Fruit fly (Drosophila melanogaster): ENCODE measurements around the gene CG15020.

Gene CG15020

DNA sequence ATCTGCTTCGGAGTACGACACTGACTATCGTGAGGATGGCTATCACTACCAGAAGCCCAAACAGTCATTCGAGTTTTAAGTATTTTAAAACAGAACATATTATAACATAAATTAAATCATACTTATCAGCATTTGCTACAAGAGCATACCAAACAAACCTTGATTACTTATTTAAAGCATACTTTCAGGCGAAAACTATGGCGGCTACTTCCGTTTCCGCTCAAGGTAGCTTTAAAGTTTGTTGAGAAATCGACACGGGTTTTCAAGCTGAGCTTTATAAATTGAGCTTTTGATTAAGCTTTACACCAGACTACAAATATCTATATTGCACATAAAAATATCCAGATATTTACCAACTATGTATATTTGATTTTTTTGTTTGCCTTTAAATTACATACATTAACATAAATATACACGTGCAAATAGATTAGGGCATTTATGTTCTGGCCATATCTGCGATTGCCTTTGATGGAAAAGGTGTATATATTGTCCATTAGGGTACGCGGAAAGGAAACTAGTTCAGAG, 53.5 kb downstream of the CG15020 start (continued):
- TF ChIP-seq scrt (GFP tag; optimal IDR thresholded peaks at IDR 0.05): peak; percentile 91
- TF ChIP-seq CG18011 (GFP tag; optimal IDR thresholded peaks at IDR 0.05): peak; percentile 83
- TF ChIP-seq CG9609 (GFP tag; optimal IDR thresholded peaks at IDR 0.05): peak; percentile 29
- no peak for TF ChIP-seq Gsc (GFP tag; IDR thresholded peaks at IDR 0.05)
- TF ChIP-seq jing (GFP tag; optimal IDR thresholded peaks at IDR 0.05): peak; percentile 36
- peak; percentile 14 for TF ChIP-seq HLH54F (GFP tag; optimal IDR thresholded peaks at IDR 0.05)
- TF ChIP-seq Antp (GFP tag; optimal IDR thresholded peaks at IDR 0.05): no peak
- 0 out of 3 replicates have a peak, but pooled peaks have one; percentile 6 for TF ChIP-seq row (GFP tag; IDR thresholded peaks at IDR 0.05)
- TF ChIP-seq disco-r (GFP tag; optimal IDR thresholded peaks at IDR 0.05): peak; percentile 72
- peak; percentile 27; the same call in 1 of the 3 replicates for TF ChIP-seq ken (GFP tag; IDR thresholded peaks at IDR 0.05)
- TF ChIP-seq chm (GFP tag; IDR thresholded peaks at IDR 0.05): peak; percentile 89; the same call in 1 of the 2 replicates
- peak; percentile 77 for TF ChIP-seq CG18764 (GFP tag; optimal IDR thresholded peaks at IDR 0.05)
- TF ChIP-seq CG4404 (GFP tag; IDR thresholded peaks at IDR 0.05): no peak
- no peak for TF ChIP-seq CG18262 (tag; optimal IDR thresholded peaks at IDR 0.05)
- peak; percentile 98 for TF ChIP-seq ci (GFP tag; IDR thresholded peaks at IDR 0.05)
- no peak for TF ChIP-seq fu2 (GFP tag; optimal IDR thresholded peaks at IDR 0.05)
- TF ChIP-seq CkIIα-i1 (GFP tag; IDR thresholded peaks at IDR 0.05): no peak
- peak; percentile 45 for TF ChIP-seq en (GFP tag; optimal IDR thresholded peaks at IDR 0.05)
- TF ChIP-seq CG2120 (GFP tag; optimal IDR thresholded peaks at IDR 0.05): peak; percentile 16
- TF ChIP-seq Hr3 (GFP tag; optimal IDR thresholded peaks at IDR 0.05): no peak
- no peak for TF ChIP-seq Bgb (GFP tag; IDR thresholded peaks at IDR 0.05; ENCODE audit: partially characterized antibody)
- TF ChIP-seq B-H1 (GFP tag; IDR thresholded peaks at IDR 0.05): peak; percentile 39; the same call in 1 of the 3 replicates
- TF ChIP-seq CG12942 (GFP tag; optimal IDR thresholded peaks at IDR 0.05): peak; percentile 58
- TF ChIP-seq caup (GFP tag; optimal IDR thresholded peaks at IDR 0.05; ENCODE audit: severe bottlenecking): peak; percentile 97
- TF ChIP-seq CG3163 (GFP tag; optimal IDR thresholded peaks at IDR 0.05): peak; percentile 24
- TF ChIP-seq CG9876 (GFP tag; optimal IDR thresholded peaks at IDR 0.05): peak; percentile 40
- peak; percentile 43 for TF ChIP-seq Spps (tag; optimal IDR thresholded peaks at IDR 0.05)
- TF ChIP-seq Sox102F (GFP tag; optimal IDR thresholded peaks at IDR 0.05): peak; percentile 69
- TF ChIP-seq Rfx (GFP tag; IDR thresholded peaks at IDR 0.05): peak; percentile 74
- no peak for TF ChIP-seq kay (GFP tag; optimal IDR thresholded peaks at IDR 0.05)
- no peak for TF ChIP-seq knrl (GFP tag; IDR thresholded peaks at IDR 0.05; ENCODE audit: partially characterized antibody)
- peak; percentile 96 for TF ChIP-seq sens (GFP tag)
- peak; percentile 47 for TF ChIP-seq CG13123 (GFP tag; optimal IDR thresholded peaks at IDR 0.05)
- TF ChIP-seq Deaf1 (tag; optimal IDR thresholded peaks at IDR 0.05): no peak
- no peak for TF ChIP-seq BEAF-32 (GFP tag; optimal IDR thresholded peaks at IDR 0.05)
- peak; percentile 78 for TF ChIP-seq Lhr (GFP tag; optimal IDR thresholded peaks at IDR 0.05)
- peak; percentile 68 for TF ChIP-seq Jarid2 (GFP tag; optimal IDR thresholded peaks at IDR 0.05)
- TF ChIP-seq Ssrp (tag; optimal IDR thresholded peaks at IDR 0.05): no peak
- no peak for TF ChIP-seq Kr (GFP tag; optimal IDR thresholded peaks at IDR 0.05)
- no peak for TF ChIP-seq pum (GFP tag; optimal IDR thresholded peaks at IDR 0.05)
- peak; percentile 63 for TF ChIP-seq CG8281 (tag; optimal IDR thresholded peaks at IDR 0.05)
- TF ChIP-seq CG14710 (tag; optimal IDR thresholded peaks at IDR 0.05): no peak
- no peak for TF ChIP-seq da (GFP tag; optimal IDR thresholded peaks at IDR 0.05)
- no peak for TF ChIP-seq croc (GFP tag; conservative IDR thresholded peaks at IDR 0.05)
- peak; percentile 92 for TF ChIP-seq CG12219 (GFP tag; optimal IDR thresholded peaks at IDR 0.05)
- peak; percentile 50 for TF ChIP-seq Atf3 (GFP tag; optimal IDR thresholded peaks at IDR 0.05)
- TF ChIP-seq NK7.1 (GFP tag; optimal IDR thresholded peaks at IDR 0.05): peak; percentile 74
- TF ChIP-seq CG15073 (GFP tag; optimal IDR thresholded peaks at IDR 0.05): no peak
- TF ChIP-seq bowl (GFP tag; IDR thresholded peaks at IDR 0.05): peak; percentile 42; the same call in 1 of the 2 replicates
- TF ChIP-seq ewg (GFP tag; optimal IDR thresholded peaks at IDR 0.05): peak; percentile 55
- peak; percentile 76 for TF ChIP-seq Mes4 (GFP tag; optimal IDR thresholded peaks at IDR 0.05)

Measured in whole organism, embryonic.